Worm (Caenorhabditis elegans): ENCODE results near the gene Y49G5B.1.

The Y49G5B.1 gene

ce11 chrV:5243036-5243435 lies 19.9 kb downstream of the Y49G5B.1 start, which contains the start of gene cest-35.1:
cest-35.1 (minus strand) TSS chrV:5243136.
- no peak for TF ChIP-seq unc-62 (GFP tag; optimal IDR thresholded peaks at IDR 0.05)

- TF ChIP-seq unc-62 (GFP tag; optimal IDR thresholded peaks at IDR 0.05) = no peak
Measured at ce11 chrV:5252016-5252415, 28.8 kb downstream of the Y49G5B.1 start, which contains the start of gene srt-68. srt-68 (minus strand) TSS chrV:5252116.

ce11 chrV:5257358-5257757 lies 34.2 kb downstream of the Y49G5B.1 start, which contains the start of gene srt-67:
srt-67 (minus strand) TSS chrV:5257458.
- no peak for TF ChIP-seq unc-62 (GFP tag; optimal IDR thresholded peaks at IDR 0.05)

- TF ChIP-seq unc-62 (GFP tag; optimal IDR thresholded peaks at IDR 0.05) = no peak
Measured at ce11 chrV:5259448-5259847, 36.3 kb downstream of the Y49G5B.1 start, which contains the start of gene srt-70. srt-70 (minus strand) TSS chrV:5259548.

- TF ChIP-seq unc-62 (GFP tag; optimal IDR thresholded peaks at IDR 0.05) = no peak
Measured at ce11 chrV:5262999-5263398, 39.8 kb downstream of the Y49G5B.1 start, which contains the start of gene cest-30. cest-30 (minus strand) TSS chrV:5263099.

- TF ChIP-seq unc-62 (GFP tag; optimal IDR thresholded peaks at IDR 0.05) = no peak
Measured at ce11 chrV:5265581-5265980, 42.4 kb downstream of the Y49G5B.1 start, which contains the start of the genes srt-69 and B0238.12. srt-69 (minus strand) TSS chrV:5265681. B0238.12 (plus strand) TSS chrV:5265844.

- no peak for TF ChIP-seq unc-62 (GFP tag; optimal IDR thresholded peaks at IDR 0.05)
Measured at ce11 chrV:5269024-5269535, 45.9 kb downstream of the Y49G5B.1 start, which contains the start of gene penr-1. penr-1 (plus strand) TSS chrV:5269485.

ce11 chrV:5271487-5271886 lies 48.3 kb downstream of the Y49G5B.1 start:
- no peak for TF ChIP-seq unc-62 (GFP tag; optimal IDR thresholded peaks at IDR 0.05)

ce11 chrV:5272034-5272433 lies 48.9 kb downstream of the Y49G5B.1 start:
- TF ChIP-seq unc-62 (GFP tag; optimal IDR thresholded peaks at IDR 0.05) = no peak

- TF ChIP-seq unc-62 (GFP tag; optimal IDR thresholded peaks at IDR 0.05) = no peak
Measured at ce11 chrV:5272619-5273074, 49.5 kb downstream of the Y49G5B.1 start.

ce11 chrV:5273241-5273640 lies 50.1 kb downstream of the Y49G5B.1 start:
- TF ChIP-seq unc-62 (GFP tag; optimal IDR thresholded peaks at IDR 0.05) = no peak

- no peak for TF ChIP-seq unc-62 (GFP tag; optimal IDR thresholded peaks at IDR 0.05)
Measured at ce11 chrV:5273770-5274169, 50.6 kb downstream of the Y49G5B.1 start, which contains the start of gene natc-2. natc-2 (plus strand) TSS chrV:5274070.

ce11 chrV:5274974-5275373 lies 51.8 kb downstream of the Y49G5B.1 start:
- no peak for TF ChIP-seq unc-62 (GFP tag; optimal IDR thresholded peaks at IDR 0.05)

ce11 chrV:5275426-5276007 lies 52.4 kb downstream of the Y49G5B.1 start:
- TF ChIP-seq unc-62 (GFP tag; optimal IDR thresholded peaks at IDR 0.05) = no peak

- TF ChIP-seq unc-62 (GFP tag; optimal IDR thresholded peaks at IDR 0.05) = no peak
Measured at ce11 chrV:5278001-5278400, 54.8 kb downstream of the Y49G5B.1 start, which contains the start of gene B0238.9. B0238.9 (minus strand) TSS chrV:5278101.
